Worm (Caenorhabditis elegans): ENCODE results near the gene C45G9.15.

C45G9.15 gene

ce11 chrIII:5047175-5047574 lies 4.7 kb downstream of the C45G9.15 start, which contains the start of gene txbp-3 (continued):
- peak; percentile 30 for TF ChIP-seq nfya-1 (tag; optimal IDR thresholded peaks at IDR 0.05)
- no peak for TF ChIP-seq hlh-6 (tag; optimal IDR thresholded peaks at IDR 0.05)
- no peak for TF ChIP-seq unc-3 (GFP tag; conservative IDR thresholded peaks at IDR 0.05)
- TF ChIP-seq unc-3 (tag; optimal IDR thresholded peaks at IDR 0.05), result no peak
- TF ChIP-seq Y22D7AL.16 (tag; optimal IDR thresholded peaks at IDR 0.05), result no peak

ce11 chrIII:5044709-5045108 lies 7.1 kb downstream of the C45G9.15 start, which contains the start of gene C45G9.14:
Gene C45G9.14 (plus strand): TSS chrIII:5045009.
- TF ChIP-seq ceh-45 (GFP tag; IDR thresholded peaks at IDR 0.05) (no peak), ceh-48 (tag; optimal IDR thresholded peaks at IDR 0.05) (no peak), fax-1 (tag; optimal IDR thresholded peaks at IDR 0.05) (no peak), madf-2 (tag; optimal IDR thresholded peaks at IDR 0.05) (no peak), ets-4 (tag; optimal IDR thresholded peaks at IDR 0.05) (no peak)

ce11 chrIII:5042112-5042511 lies 9.7 kb downstream of the C45G9.15 start, which contains the start of gene nlp-43:
Gene nlp-43 (plus strand): TSS chrIII:5042412.
- TF ChIP-seq pat-9 (tag; optimal IDR thresholded peaks at IDR 0.05) (no peak), dve-1 (tag; optimal IDR thresholded peaks at IDR 0.05) (no peak), pha-2 (tag; optimal IDR thresholded peaks at IDR 0.05) (no peak), rnt-1 (tag; optimal IDR thresholded peaks at IDR 0.05) (no peak), hlh-15 (tag; optimal IDR thresholded peaks at IDR 0.05) (no peak), ahr-1 (tag; optimal IDR thresholded peaks at IDR 0.05) (no peak), ceh-30 (tag; optimal IDR thresholded peaks at IDR 0.05) (no peak), pros-1 (tag; optimal IDR thresholded peaks at IDR 0.05) (no peak), ceh-18 (tag; optimal IDR thresholded peaks at IDR 0.05) (no peak), ceh-22 (tag; optimal IDR thresholded peaks at IDR 0.05) (no peak), nhr-232 (tag; optimal IDR thresholded peaks at IDR 0.05) (no peak), ceh-45 (GFP tag; IDR thresholded peaks at IDR 0.05) (no peak)

ce11 chrIII:5036158-5036557 lies 15.7 kb downstream of the C45G9.15 start, which contains the start of gene C45G9.6:
Gene C45G9.6 (plus strand): TSS chrIII:5036458.
- TF ChIP-seq ceh-18 (tag; optimal IDR thresholded peaks at IDR 0.05), result no peak
- no peak for TF ChIP-seq unc-55 (GFP tag; optimal IDR thresholded peaks at IDR 0.05)
- TF ChIP-seq unc-3 (GFP tag; conservative IDR thresholded peaks at IDR 0.05), result no peak
- no peak for TF ChIP-seq unc-3 (tag; optimal IDR thresholded peaks at IDR 0.05)
- TF ChIP-seq ceh-45 (GFP tag; IDR thresholded peaks at IDR 0.05), result no peak
- no peak for TF ChIP-seq odd-2 (tag; optimal IDR thresholded peaks at IDR 0.05)
- TF ChIP-seq ceh-34 (tag; optimal IDR thresholded peaks at IDR 0.05), result no peak
- no peak for TF ChIP-seq T23F11.4 (GFP tag; optimal IDR thresholded peaks at IDR 0.05)
- TF ChIP-seq ceh-14 (tag; optimal IDR thresholded peaks at IDR 0.05), result no peak

- TF ChIP-seq ceh-45 (GFP tag; IDR thresholded peaks at IDR 0.05), result peak; percentile 87
- TF ChIP-seq elt-2 (tag; optimal IDR thresholded peaks at IDR 0.05), result peak; percentile 95
- peak; percentile 47 for TF ChIP-seq hlh-30 (tag; optimal IDR thresholded peaks at IDR 0.05; ENCODE audit: insufficient read depth)
- peak; percentile 84 for TF ChIP-seq dve-1 (tag; optimal IDR thresholded peaks at IDR 0.05)
- peak; percentile 75 for TF ChIP-seq unc-86 (tag; optimal IDR thresholded peaks at IDR 0.05)
- TF ChIP-seq hlh-15 (tag; optimal IDR thresholded peaks at IDR 0.05), result peak; percentile 54
- TF ChIP-seq ceh-9 (tag; optimal IDR thresholded peaks at IDR 0.05), result peak; percentile 39
- peak; percentile 60 for TF ChIP-seq pqm-1 (tag; optimal IDR thresholded peaks at IDR 0.05)
- TF ChIP-seq rnt-1 (tag; optimal IDR thresholded peaks at IDR 0.05), result peak; percentile 83
- TF ChIP-seq F13H6.1 (tag; optimal IDR thresholded peaks at IDR 0.05), result peak; percentile 85
- peak; percentile 81 for TF ChIP-seq pat-9 (tag; optimal IDR thresholded peaks at IDR 0.05)
- TF ChIP-seq unc-3 (GFP tag; conservative IDR thresholded peaks at IDR 0.05), result peak; percentile 67
- TF ChIP-seq unc-3 (tag; optimal IDR thresholded peaks at IDR 0.05), result peak; percentile 91
- TF ChIP-seq npax-4 (tag; optimal IDR thresholded peaks at IDR 0.05), result peak; percentile 57
- TF ChIP-seq eyg-1 (tag; optimal IDR thresholded peaks at IDR 0.05), result peak; percentile 80
- peak; percentile 81 for TF ChIP-seq fax-1 (tag; optimal IDR thresholded peaks at IDR 0.05)
- TF ChIP-seq sox-2 (GFP tag; IDR thresholded peaks at IDR 0.05), result peak; percentile 65
- TF ChIP-seq pha-2 (tag; optimal IDR thresholded peaks at IDR 0.05), result peak; percentile 86
- TF ChIP-seq hlh-6 (tag; optimal IDR thresholded peaks at IDR 0.05), result peak; percentile 91
- TF ChIP-seq C08G9.2 (tag; optimal IDR thresholded peaks at IDR 0.05), result peak; percentile 86
- peak; percentile 91 for TF ChIP-seq tbx-2 (tag; optimal IDR thresholded peaks at IDR 0.05)
- TF ChIP-seq Y22D7AL.16 (tag; optimal IDR thresholded peaks at IDR 0.05), result peak; percentile 38
- TF ChIP-seq ceh-34 (tag; optimal IDR thresholded peaks at IDR 0.05), result peak; percentile 96
- TF ChIP-seq ahr-1 (tag; optimal IDR thresholded peaks at IDR 0.05), result peak; percentile 11
- TF ChIP-seq C38D4.7 (GFP tag; optimal IDR thresholded peaks at IDR 0.05), result peak; percentile 78
- TF ChIP-seq nhr-232 (tag; optimal IDR thresholded peaks at IDR 0.05), result peak; percentile 81
- peak; percentile 93 for TF ChIP-seq T23F11.4 (GFP tag; optimal IDR thresholded peaks at IDR 0.05)
- peak; percentile 52 for TF ChIP-seq hlh-8 (tag; optimal IDR thresholded peaks at IDR 0.05)
- TF ChIP-seq sdc-2 (tag; optimal IDR thresholded peaks at IDR 0.05), result peak; percentile 82
- peak; percentile 24 for TF ChIP-seq pros-1 (tag; optimal IDR thresholded peaks at IDR 0.05)
- TF ChIP-seq hlh-13 (GFP tag; optimal IDR thresholded peaks at IDR 0.05), result peak; percentile 78
Measured at ce11 chrIII:5031375-5031836, 20.4 kb downstream of the C45G9.15 start.

Data from whole organism, late embryonic.